Fruit fly (Drosophila melanogaster): Measurements from ENCODE around the gene CG8838.

- no peak for TF ChIP-seq Awh (GFP tag; IDR thresholded peaks at IDR 0.05)
- TF ChIP-seq CG3407 (GFP tag; optimal IDR thresholded peaks at IDR 0.05) = no peak
- TF ChIP-seq crc (GFP tag; optimal IDR thresholded peaks at IDR 0.05) = no peak
- TF ChIP-seq CG4424 (GFP tag; optimal IDR thresholded peaks at IDR 0.05) = no peak
- no peak for TF ChIP-seq ranshi (GFP tag; IDR thresholded peaks at IDR 0.05)
- TF ChIP-seq usp (GFP tag; optimal IDR thresholded peaks at IDR 0.05) = no peak
- TF ChIP-seq CG14014 (GFP tag; IDR thresholded peaks at IDR 0.05) = no peak
- TF ChIP-seq CG8290 (GFP tag; optimal IDR thresholded peaks at IDR 0.05) = no peak
- TF ChIP-seq CG8290 (tag; optimal IDR thresholded peaks at IDR 0.05) = no peak
- no peak for TF ChIP-seq NFAT (GFP tag; IDR thresholded peaks at IDR 0.05)
- no peak for TF ChIP-seq B-H1 (GFP tag; IDR thresholded peaks at IDR 0.05)
- no peak for TF ChIP-seq CG8478 (optimal IDR thresholded peaks at IDR 0.05)
Measured at dm6 chr2L:3353791-3354190, 3.7 kb upstream of the CG8838 start.

All from whole organism, embryonic.